Fruit fly (Drosophila melanogaster) whole organism, prepupa: Measurements from ENCODE around the gene Arpc1.

Experiments
- CG11762 ChIP-seq: fragments of 200-800 bp; sonication (Bioruptor generic); optimal IDR thresholded peaks from 3 replicates; lab custom pipeline; 2016; ENCODE audit warnings: missing biosample characterization, missing genetic modification characterization; ENCODE audit not compliant: insufficient read depth
- Ets21C ChIP-seq: fragments of 200-800 bp; sonication (Bioruptor generic); optimal IDR thresholded peaks from 3 replicates; lab custom pipeline; 2016; ENCODE audit warnings: missing biosample characterization, missing genetic modification characterization
- Lpt ChIP-seq: fragments of 200-800 bp; sonication (Bioruptor generic); optimal IDR thresholded peaks from 3 replicates; lab custom pipeline; 2016; ENCODE audit warnings: missing biosample characterization, missing genetic modification characterization
- spab ChIP-seq: fragments of 200-800 bp; sonication (Bioruptor generic); optimal IDR thresholded peaks from 2 replicates; lab custom pipeline; 2017; ENCODE audit warnings: missing biosample characterization, mild to moderate bottlenecking, missing genetic modification characterization, missing genetic modification reagents
- ss ChIP-seq, 2 experiments: fragments of 200-800 bp; sonication (Bioruptor generic); optimal IDR thresholded peaks; 2 replicates in 1 of 2; 3 replicates in 1 of 2; lab custom pipeline; 2017 to 2018; ENCODE audit warnings: mild to moderate bottlenecking in 2 of 2, missing biosample characterization in 2 of 2, missing genetic modification characterization in 2 of 2, moderate library complexity in 1 of 2

- TF ChIP-seq Lpt (no peak), Ets21C (GFP tag; lab: Kevin White, UChicago) (no peak), ss (GFP tag; optimal IDR thresholded peaks at IDR 0.05; lab: Kevin White, UChicago) (no peak), spab (GFP tag; lab: Kevin White, UChicago) (no peak), CG11762 (no peak)
These were observed 50.4 kb downstream of the Arpc1 start for dm6 chr2L:13779162-13779561.
